Fruit fly (Drosophila melanogaster) whole organism, embryonic: ENCODE data around the gene mbc.
A peak's percentile ranks its signal among the peaks of the same experiment; 100 is the strongest.

Experiments
- Atf-2 ChIP-seq: fragments of 200-800 bp; sonication (Bioruptor generic); optimal IDR thresholded peaks from 2 replicates; lab custom pipeline; 2016; ENCODE audit warnings: missing biosample characterization, missing genetic modification characterization
- Awh ChIP-seq: fragments of 200-800 bp; sonication (Bioruptor generic); IDR thresholded peaks from 2 replicates; pipeline ENCODE4, ENCODE4 v1.3.6; 2022; ENCODE audit warnings: missing biosample characterization, missing genetic modification characterization
- Bdp1 ChIP-seq: fragments of 200-800 bp; sonication (Bioruptor generic); optimal IDR thresholded peaks from 3 replicates; lab custom pipeline; 2016; ENCODE audit warnings: missing biosample characterization, missing genetic modification characterization
- CG10431 ChIP-seq: fragments of 200-800 bp; sonication (Bioruptor generic); optimal IDR thresholded peaks from 3 replicates; lab custom pipeline; 2018; ENCODE audit warnings: missing biosample characterization, mild to moderate bottlenecking, missing genetic modification characterization
- CG11093 ChIP-seq: fragments of 200-800 bp; sonication (Bioruptor generic); IDR thresholded peaks from 3 replicates; pipeline ENCODE4 v1.3.6; 2022; ENCODE audit warnings: missing biosample characterization, missing genetic modification characterization
- CG12155 ChIP-seq: fragments of 200-800 bp; sonication (Bioruptor generic); optimal IDR thresholded peaks from 3 replicates; lab custom pipeline; 2016; ENCODE audit warnings: missing biosample characterization, missing genetic modification characterization
- CG12236 ChIP-seq: fragments of 200-800 bp; sonication (Bioruptor generic); optimal IDR thresholded peaks from 2 replicates; lab custom pipeline; 2016; ENCODE audit warnings: missing biosample characterization, missing genetic modification characterization
- CG12391 ChIP-seq: fragments of 200-800 bp; sonication (Bioruptor generic); optimal IDR thresholded peaks from 3 replicates; lab custom pipeline; 2018; ENCODE audit warnings: missing biosample characterization, mild to moderate bottlenecking, missing genetic modification characterization, moderate library complexity
- CG13424 ChIP-seq: fragments of 200-800 bp; sonication (Bioruptor generic); optimal IDR thresholded peaks from 2 replicates; lab custom pipeline; 2019; ENCODE audit warnings: missing biosample characterization, mild to moderate bottlenecking, missing genetic modification characterization, moderate library complexity
- CG1603 ChIP-seq: fragments of 200-800 bp; sonication (Bioruptor generic); optimal IDR thresholded peaks from 2 replicates; lab custom pipeline; 2019; ENCODE audit warnings: missing biosample characterization, mild to moderate bottlenecking, missing genetic modification characterization, moderate library complexity
- CG1647 ChIP-seq: fragments of 200-800 bp; sonication (Bioruptor generic); optimal IDR thresholded peaks from 3 replicates; lab custom pipeline; 2016; ENCODE audit warnings: missing biosample characterization, missing genetic modification characterization
- CG16863 ChIP-seq: fragments of 200-800 bp; sonication (Bioruptor generic); optimal IDR thresholded peaks from 3 replicates; lab custom pipeline; 2016; ENCODE audit warnings: missing biosample characterization, missing genetic modification characterization
- CG17186 ChIP-seq: fragments of 200-800 bp; sonication (Bioruptor generic); optimal IDR thresholded peaks from 3 replicates; lab custom pipeline; 2017; ENCODE audit warnings: missing biosample characterization, missing genetic modification reagents, missing genetic modification characterization
- CG17328 ChIP-seq: fragments of 200-800 bp; sonication (Bioruptor generic); IDR thresholded peaks from 2 replicates; pipeline ENCODE4 v1.3.6; 2022; ENCODE audit warnings: missing biosample characterization, missing genetic modification characterization
- CG17829 ChIP-seq: fragments of 200-800 bp; optimal IDR thresholded peaks from 2 replicates; lab custom pipeline; 2019; ENCODE audit warnings: missing biosample characterization, mild to moderate bottlenecking, missing genetic modification characterization, moderate library complexity
- CG18764 ChIP-seq: fragments of 200-800 bp; sonication (Bioruptor generic); optimal IDR thresholded peaks from 3 replicates; lab custom pipeline; 2016; ENCODE audit warnings: missing biosample characterization, missing genetic modification characterization
- CG30431 ChIP-seq: fragments of 200-800 bp; sonication (Bioruptor generic); optimal IDR thresholded peaks from 2 replicates; lab custom pipeline; 2017; ENCODE audit warnings: missing biosample characterization, missing genetic modification characterization
- CG31365 ChIP-seq: fragments of 200-800 bp; sonication (Bioruptor generic); optimal IDR thresholded peaks from 2 replicates; lab custom pipeline; 2018; ENCODE audit warnings: missing biosample characterization, mild to moderate bottlenecking, missing genetic modification characterization
- CG4404 ChIP-seq: fragments of 200-800 bp; sonication (Bioruptor generic); IDR thresholded peaks from 2 replicates; pipeline ENCODE4 v1.3.6; 2022; ENCODE audit warnings: missing biosample characterization, missing genetic modification characterization
- CG5245 ChIP-seq: fragments of 200-800 bp; sonication (Bioruptor generic); optimal IDR thresholded peaks from 3 replicates; lab custom pipeline; 2016; ENCODE audit warnings: missing biosample characterization, missing genetic modification characterization
- CG6175 ChIP-seq: fragments of 200-800 bp; sonication (Bioruptor generic); IDR thresholded peaks from 3 replicates; pipeline ENCODE4 v1.3.6; 2022; ENCODE audit warnings: missing biosample characterization, missing genetic modification characterization
- CG9609 ChIP-seq: fragments of 200-800 bp; sonication (Bioruptor generic); optimal IDR thresholded peaks from 3 replicates; lab custom pipeline; 2016; ENCODE audit warnings: missing biosample characterization, missing genetic modification characterization
- CrebB ChIP-seq: fragments of 200-800 bp; sonication (Bioruptor generic); optimal IDR thresholded peaks from 3 replicates; lab custom pipeline; 2018; ENCODE audit warnings: missing biosample characterization, mild to moderate bottlenecking, missing genetic modification characterization
- D19B ChIP-seq: fragments of 200-800 bp; sonication (Bioruptor generic); optimal IDR thresholded peaks from 2 replicates; lab custom pipeline; 2017; ENCODE audit warnings: missing biosample characterization, mild to moderate bottlenecking, missing genetic modification characterization
- Dfd ChIP-seq, 2 experiments: fragments of >200 bp; optimal IDR thresholded peaks; 2 replicates each; lab custom pipeline; 2017; ENCODE audit warnings: missing biosample characterization in 2 of 2, missing genetic modification characterization in 2 of 2
- Dref ChIP-seq: fragments of 200-800 bp; sonication (Bioruptor generic); IDR thresholded peaks from 2 replicates; pipeline ENCODE4 v1.3.6; 2022; ENCODE audit warnings: missing biosample characterization, missing genetic modification characterization
- Elba2 ChIP-seq: fragments of 200-800 bp; sonication (Bioruptor generic); optimal IDR thresholded peaks from 3 replicates; lab custom pipeline; 2016; ENCODE audit warnings: missing biosample characterization, missing genetic modification characterization
- H2.0 ChIP-seq: fragments of 200-800 bp; sonication (Bioruptor generic); IDR thresholded peaks from 2 replicates; pipeline ENCODE4 v1.3.6; 2022; ENCODE audit warnings: missing biosample characterization, missing genetic modification characterization
- NFAT ChIP-seq: fragments of 200-800 bp; sonication (Bioruptor generic); IDR thresholded peaks from 2 replicates; pipeline ENCODE4 v1.3.6; 2022; ENCODE audit warnings: missing biosample characterization, missing genetic modification characterization
- Neu2 ChIP-seq: fragments of 200-800 bp; sonication (Bioruptor generic); optimal IDR thresholded peaks from 3 replicates; lab custom pipeline; 2016; ENCODE audit warnings: missing biosample characterization, missing genetic modification characterization, borderline replicate concordance
- Oli ChIP-seq: fragments of 200-800 bp; sonication (Bioruptor generic); optimal IDR thresholded peaks from 2 replicates; lab custom pipeline; 2018; ENCODE audit warnings: missing biosample characterization, mild to moderate bottlenecking, missing genetic modification characterization, moderate library complexity
- Ssrp ChIP-seq: fragments of 200-800 bp; sonication (Bioruptor generic); optimal IDR thresholded peaks from 2 replicates; lab custom pipeline; 2018; ENCODE audit warnings: missing biosample characterization, mild to moderate bottlenecking, missing genetic modification characterization, moderate library complexity
- Xrp1 ChIP-seq: fragments of 200-800 bp; sonication (Bioruptor generic); IDR thresholded peaks from 2 replicates; pipeline ENCODE4 v1.3.6; 2022; ENCODE audit warnings: missing biosample characterization, missing genetic modification characterization
- YL-1 ChIP-seq: fragments of 200-800 bp; sonication (Bioruptor generic); optimal IDR thresholded peaks from 3 replicates; lab custom pipeline; 2017; ENCODE audit warnings: missing biosample characterization, mild to moderate bottlenecking, missing genetic modification characterization
- bigmax ChIP-seq: fragments of 200-800 bp; sonication (Bioruptor generic); optimal IDR thresholded peaks from 2 replicates; lab custom pipeline; 2018; ENCODE audit warnings: missing biosample characterization, mild to moderate bottlenecking, missing genetic modification characterization
- danr ChIP-seq: fragments of 200-800 bp; sonication (Bioruptor generic); IDR thresholded peaks from 2 replicates; pipeline ENCODE4 v1.3.6; 2022; ENCODE audit warnings: missing biosample characterization, missing genetic modification characterization
- dysf ChIP-seq: fragments of 200-800 bp; sonication (Bioruptor generic); IDR thresholded peaks from 3 replicates; pipeline ENCODE4 v1.3.6; 2022; ENCODE audit warnings: missing biosample characterization, missing genetic modification characterization
- ftz-f1 ChIP-seq: fragments of 200-800 bp; sonication (Bioruptor generic); optimal IDR thresholded peaks from 2 replicates; lab custom pipeline; 2016; ENCODE audit warnings: missing biosample characterization, missing genetic modification characterization
- hb ChIP-seq: fragments of 200-800 bp; sonication (Bioruptor generic); IDR thresholded peaks from 3 replicates; pipeline ENCODE4 v1.3.6; 2022; ENCODE audit warnings: missing biosample characterization, missing genetic modification characterization; ENCODE audit not compliant: partially characterized antibody
- her ChIP-seq: fragments of 200-800 bp; sonication (Bioruptor generic); optimal IDR thresholded peaks from 2 replicates; lab custom pipeline; 2016; ENCODE audit warnings: missing biosample characterization, missing genetic modification characterization
- hth ChIP-seq: fragments of >200 bp; optimal IDR thresholded peaks from 2 replicates; lab custom pipeline; 2017; ENCODE audit warnings: inconsistent platforms
- kay ChIP-seq: fragments of 200-800 bp; sonication (Bioruptor generic); optimal IDR thresholded peaks from 2 replicates; lab custom pipeline; 2016; ENCODE audit warnings: missing biosample characterization, missing genetic modification characterization
- oc ChIP-seq: fragments of 200-800 bp; sonication (Bioruptor generic); optimal IDR thresholded peaks from 2 replicates; lab custom pipeline; 2018; ENCODE audit warnings: missing biosample characterization, mild to moderate bottlenecking, missing genetic modification characterization, moderate library complexity
- onecut ChIP-seq: fragments of 200-800 bp; sonication (Bioruptor generic); IDR thresholded peaks from 2 replicates; pipeline ENCODE4 v1.3.6; 2022; ENCODE audit warnings: missing biosample characterization, missing genetic modification characterization
- pan ChIP-seq, 4 experiments: fragments of >200 bp in 3 of 4; fragments of 200-800 bp in 1 of 4; sonication (Bioruptor generic) in 1 of 4; optimal IDR thresholded peaks in 3 of 4; IDR thresholded peaks in 1 of 4; 2 replicates each; pipeline versions ENCODE4 v1.3.6 to Lab custom; 2017 to 2022; ENCODE audit warnings: missing biosample characterization in 2 of 4, missing genetic modification characterization in 2 of 4, mixed read lengths in 1 of 4
- ranshi ChIP-seq: fragments of 200-800 bp; sonication (Bioruptor generic); IDR thresholded peaks from 2 replicates; pipeline ENCODE4 v1.3.6; 2022; ENCODE audit warnings: missing biosample characterization, missing genetic modification characterization
- tx ChIP-seq: fragments of 200-800 bp; sonication (Bioruptor generic); optimal IDR thresholded peaks from 2 replicates; lab custom pipeline; 2016; ENCODE audit warnings: missing biosample characterization, missing genetic modification characterization
- unc-4 ChIP-seq: fragments of 200-800 bp; sonication (Bioruptor generic); IDR thresholded peaks from 2 replicates; pipeline ENCODE4 v1.3.6; 2022; ENCODE audit warnings: missing biosample characterization, missing genetic modification characterization; ENCODE audit not compliant: partially characterized antibody
- unpg ChIP-seq: fragments of 200-800 bp; sonication (Bioruptor generic); optimal IDR thresholded peaks from 3 replicates; lab custom pipeline; 2018; ENCODE audit warnings: missing biosample characterization, mild to moderate bottlenecking, missing genetic modification characterization, moderate library complexity
- vvl ChIP-seq: fragments of 200-800 bp; sonication (Bioruptor generic); IDR thresholded peaks from 2 replicates; pipeline ENCODE4 v1.3.6; 2022; ENCODE audit warnings: missing biosample characterization, missing genetic modification characterization

mbc gene

DNA sequence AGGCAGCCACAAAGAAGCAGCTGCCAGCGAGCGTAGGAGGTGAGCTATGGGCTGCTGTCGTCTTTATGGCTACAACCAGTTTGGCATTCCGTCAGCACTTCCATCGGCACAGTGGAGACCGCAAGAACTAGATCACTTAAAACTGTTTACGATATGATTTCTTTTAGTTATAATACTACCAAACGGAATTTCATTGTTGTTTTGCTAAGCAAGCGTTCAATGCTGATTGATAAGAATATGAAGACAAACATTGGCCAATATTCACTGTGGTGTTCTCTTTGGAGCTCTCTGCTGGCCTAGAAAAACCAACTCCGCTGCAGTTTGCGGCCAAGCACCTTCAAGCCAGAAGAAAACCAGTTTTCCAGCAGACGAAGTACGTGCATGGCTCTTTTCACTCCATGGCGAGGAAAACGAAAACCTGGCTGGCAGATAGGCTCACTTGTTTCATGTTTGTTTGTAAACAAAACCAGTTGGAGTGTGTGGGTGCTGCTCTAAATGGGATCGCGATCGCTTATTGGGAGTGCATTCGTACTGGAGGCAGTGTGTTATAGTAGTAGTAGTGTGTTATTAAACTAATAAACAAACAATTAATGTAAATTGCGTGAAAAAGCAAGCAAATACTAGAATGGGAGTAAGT is 36.1 kb downstream of the mbc start (continued):
- TF ChIP-seq CG9609 (GFP tag; lab: Kevin White, UChicago) (peak; percentile 22), CG1647 (GFP tag; lab: Kevin White, UChicago) (peak; percentile 9), Bdp1 (GFP tag; lab: Kevin White, UChicago) (no peak), ftz-f1 (GFP tag; lab: Kevin White, UChicago) (no peak), D19B (no peak), pan (optimal IDR thresholded peaks at IDR 0.05; lab: Kevin White, UChicago) (no peak), pan (GFP tag; optimal IDR thresholded peaks at IDR 0.05 in 1 of 2, IDR thresholded peaks at IDR 0.05 in 1 of 2) (peak in 1 of 2 experiments; percentile 35), Xrp1 (GFP tag; lab: Robert Waterston, UW) (peak; percentile 23; the same call in 1 of the 2 replicates), CG16863 (GFP tag; lab: Kevin White, UChicago) (peak; percentile 6), Dfd (GFP tag; optimal IDR thresholded peaks at IDR 0.05; lab: Kevin White, UChicago) (no peak), YL-1 (GFP tag; lab: Kevin White, UChicago) (peak; percentile 12), CG4404 (GFP tag; lab: Robert Waterston, UW) (no peak), CG11093 (no peak), CG12391 (tag; lab: Kevin White, UChicago) (no peak), her (GFP tag; lab: Kevin White, UChicago) (no peak), Awh (GFP tag; lab: Robert Waterston, UW) (0 out of 2 replicates have a peak, but pooled peaks have one; percentile 15), onecut (GFP tag; lab: Robert Waterston, UW) (0 out of 2 replicates have a peak, but pooled peaks have one; percentile 22), Dref (GFP tag; lab: Robert Waterston, UW) (no peak), vvl (GFP tag; lab: Robert Waterston, UW) (0 out of 2 replicates have a peak, but pooled peaks have one; percentile 50), unc-4 (GFP tag; lab: Robert Waterston, UW) (no peak), bigmax (GFP tag; lab: Kevin White, UChicago) (no peak), CG12155 (GFP tag; lab: Kevin White, UChicago) (no peak), Neu2 (no peak), NFAT (GFP tag; lab: Robert Waterston, UW) (peak; percentile 41; the same call in 1 of the 2 replicates), CG18764 (no peak), CG12236 (GFP tag; lab: Kevin White, UChicago) (no peak), CG5245 (no peak), Ssrp (tag; lab: Kevin White, UChicago) (peak; percentile 26), H2.0 (GFP tag; lab: Robert Waterston, UW) (peak; percentile 53), CG17829 (peak; percentile 6), oc (tag; lab: Kevin White, UChicago) (no peak), CG31365 (peak; percentile 25), Oli (peak; percentile 37), tx (GFP tag; lab: Kevin White, UChicago) (no peak), CG13424 (tag; lab: Kevin White, UChicago) (peak; percentile 62), ranshi (GFP tag; lab: Robert Waterston, UW) (no peak; the same call in 1 of the 2 replicates), kay (no peak), Atf-2 (GFP tag; lab: Kevin White, UChicago) (peak; percentile 15), hth (lab: Kevin White, UChicago) (no peak), CG17186 (GFP tag; lab: Kevin White, UChicago) (no peak), CG17328 (GFP tag; lab: Robert Waterston, UW) (peak; percentile 34; the same call in 1 of the 2 replicates), CrebB (tag; lab: Kevin White, UChicago) (peak; percentile 4), Elba2 (GFP tag; lab: Kevin White, UChicago) (peak; percentile 40), CG1603 (tag; lab: Kevin White, UChicago) (no peak), danr (GFP tag; lab: Robert Waterston, UW) (no peak), unpg (GFP tag; lab: Kevin White, UChicago) (no peak), CG30431 (GFP tag; lab: Kevin White, UChicago) (no peak), CG10431 (GFP tag; lab: Kevin White, UChicago) (no peak), hb (GFP tag; lab: Robert Waterston, UW) (no peak), CG6175 (GFP tag; lab: Robert Waterston, UW) (no peak), dysf (peak; percentile 58; the same call in 2 of the 3 replicates)
